Fruit fly (Drosophila melanogaster): ENCODE measurements around the gene Mulk.

Mulk gene

DNA sequence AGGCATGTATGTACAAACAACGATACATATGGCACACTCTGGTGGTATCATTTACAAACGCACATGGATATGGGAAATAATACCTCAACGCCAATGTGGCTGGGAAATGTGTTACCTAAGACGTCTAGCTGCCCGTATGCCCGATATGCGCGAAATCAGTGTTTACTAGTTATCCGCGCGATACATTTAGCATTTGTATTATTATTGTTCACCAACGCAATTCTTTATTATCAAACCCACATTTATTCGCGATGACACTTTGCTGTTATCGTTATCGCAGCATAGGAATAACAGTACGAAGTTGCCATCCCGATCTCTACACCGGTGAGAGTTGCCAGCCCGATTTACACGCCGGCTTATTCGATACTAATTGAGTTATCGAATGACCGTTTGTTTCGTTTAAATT, 23.1 kb upstream of the Mulk start, which contains the start of gene chico:
Gene chico (minus strand): TSS at position 294 of the 406 bp plus-strand sequence.
- TF ChIP-seq CG8478 (optimal IDR thresholded peaks at IDR 0.05) (no peak), CTCF (optimal IDR thresholded peaks at IDR 0.05) (peak; percentile 45 to 46)

DNA sequence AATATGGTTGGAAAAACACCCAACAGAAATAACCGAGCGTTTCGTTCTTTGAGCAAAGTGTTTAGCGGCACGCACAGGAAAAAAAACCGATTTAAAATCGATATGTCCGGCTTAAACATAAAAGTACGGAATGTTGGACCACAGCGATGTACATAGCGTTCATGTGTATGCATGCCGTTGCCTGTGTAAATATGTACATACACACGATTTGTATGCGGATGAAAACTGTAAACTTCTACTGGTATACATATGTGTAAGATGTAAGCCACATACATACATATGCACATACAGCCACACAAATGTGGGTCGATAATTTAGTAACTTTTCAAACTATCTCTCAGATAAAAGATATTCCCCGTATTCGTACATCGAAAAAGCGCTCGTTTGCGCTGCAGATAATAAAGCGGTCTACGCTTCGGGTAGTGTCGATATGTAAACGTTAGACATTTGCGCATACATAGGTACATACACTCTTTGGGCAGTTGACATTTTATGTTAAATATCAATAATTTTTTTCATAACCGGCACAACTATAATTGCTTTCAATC, 20.1 kb upstream of the Mulk start:
- TF ChIP-seq CG8478 (optimal IDR thresholded peaks at IDR 0.05) (no peak), CTCF (optimal IDR thresholded peaks at IDR 0.05) (no peak)

DNA sequence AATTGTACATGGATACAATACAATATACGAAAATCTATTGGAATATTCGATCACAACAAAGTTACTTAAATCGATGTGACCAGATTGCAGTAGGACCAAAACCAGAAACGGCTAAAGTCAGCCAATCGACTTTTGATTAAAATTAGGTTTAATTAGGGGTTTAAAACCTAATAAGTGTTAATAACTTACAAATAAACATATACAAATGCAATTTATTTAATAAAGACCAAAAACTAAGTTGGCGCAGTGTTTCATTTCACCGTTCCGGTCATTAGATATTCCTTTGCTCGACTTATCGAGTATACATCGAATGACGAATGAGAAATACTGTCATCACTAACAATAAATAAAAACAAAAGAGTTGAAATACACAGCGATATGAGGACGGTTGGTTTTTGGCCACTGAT, 19.4 kb upstream of the Mulk start, which contains the start of the genes bsk and CG31717:
Gene bsk (minus strand): TSS at position 61 of the 407 bp plus-strand sequence.
Gene CG31717 (plus strand): TSS at position 297 of the 407 bp plus-strand sequence.
- no peak for TF ChIP-seq CTCF (optimal IDR thresholded peaks at IDR 0.05)
- no peak for TF ChIP-seq CG8478 (optimal IDR thresholded peaks at IDR 0.05)

dm6 chr2L:10251592-10251991, 18.3 kb upstream of the Mulk start, which contains the start of gene Ror:
Gene Ror (plus strand): TSS chr2L:10251843.
- TF ChIP-seq CTCF (optimal IDR thresholded peaks at IDR 0.05) (no peak), CG8478 (optimal IDR thresholded peaks at IDR 0.05) (no peak)

DNA sequence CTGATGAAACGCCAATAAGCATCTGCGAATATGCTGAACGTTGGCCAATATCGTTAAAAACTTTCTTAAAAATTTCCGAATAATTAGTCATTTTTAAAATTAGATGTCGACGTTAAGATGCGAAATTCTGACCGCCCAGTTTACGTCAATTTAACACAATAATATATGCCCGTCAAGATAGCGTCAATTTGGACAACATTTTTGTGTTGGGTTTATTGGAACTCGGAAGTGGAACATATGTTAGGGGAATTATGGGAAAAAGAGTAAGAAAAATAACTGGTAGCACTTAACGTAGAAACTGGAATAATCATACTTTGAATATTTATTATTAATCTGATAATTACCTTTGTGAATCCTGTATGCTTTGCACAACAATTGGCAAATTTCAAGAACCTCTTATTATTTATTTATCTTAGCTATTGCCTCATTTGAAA, 14.1 kb upstream of the Mulk start, which contains the start of gene CG5676:
Gene CG5676 (minus strand): TSS at position 167 of the 434 bp plus-strand sequence.
- no peak for TF ChIP-seq CG8478 (optimal IDR thresholded peaks at IDR 0.05)
- no peak for TF ChIP-seq CTCF (optimal IDR thresholded peaks at IDR 0.05)

DNA sequence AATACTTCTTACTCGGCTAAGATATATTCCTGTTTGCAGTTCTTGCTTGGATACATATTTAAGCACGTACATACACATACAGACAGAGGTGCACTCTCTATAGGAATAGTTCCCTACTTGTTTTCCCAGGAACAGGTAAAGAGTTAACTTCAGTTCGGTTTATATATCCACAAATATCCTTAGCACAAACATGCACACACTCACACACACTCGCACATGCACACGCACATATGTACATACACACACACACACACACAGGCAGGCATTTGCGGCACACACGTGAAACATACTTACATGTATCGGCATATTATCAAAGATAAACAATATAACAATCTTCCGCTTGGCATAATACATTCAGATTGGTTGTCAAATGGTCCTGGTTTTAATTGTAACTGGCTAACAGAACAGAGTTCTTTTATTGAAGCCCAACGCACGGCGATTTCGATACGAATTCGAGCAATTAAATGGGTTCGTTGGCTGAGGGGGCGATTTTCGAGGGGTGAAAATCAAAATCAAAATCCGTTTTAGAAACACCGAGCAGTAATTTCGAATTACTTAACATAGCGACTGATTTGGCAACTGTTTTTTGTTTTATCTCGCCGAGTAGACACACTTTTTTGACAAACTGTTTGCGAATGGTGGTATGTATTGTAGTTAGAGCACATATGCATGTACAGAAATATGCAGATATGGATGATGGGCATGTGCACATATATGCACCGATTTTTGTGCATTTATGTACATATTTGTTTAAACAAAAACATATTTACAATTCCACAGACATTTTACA, 9.7 kb upstream of the Mulk start:
- no peak for TF ChIP-seq CG8478 (optimal IDR thresholded peaks at IDR 0.05)
- no peak for TF ChIP-seq CTCF (optimal IDR thresholded peaks at IDR 0.05)

DNA sequence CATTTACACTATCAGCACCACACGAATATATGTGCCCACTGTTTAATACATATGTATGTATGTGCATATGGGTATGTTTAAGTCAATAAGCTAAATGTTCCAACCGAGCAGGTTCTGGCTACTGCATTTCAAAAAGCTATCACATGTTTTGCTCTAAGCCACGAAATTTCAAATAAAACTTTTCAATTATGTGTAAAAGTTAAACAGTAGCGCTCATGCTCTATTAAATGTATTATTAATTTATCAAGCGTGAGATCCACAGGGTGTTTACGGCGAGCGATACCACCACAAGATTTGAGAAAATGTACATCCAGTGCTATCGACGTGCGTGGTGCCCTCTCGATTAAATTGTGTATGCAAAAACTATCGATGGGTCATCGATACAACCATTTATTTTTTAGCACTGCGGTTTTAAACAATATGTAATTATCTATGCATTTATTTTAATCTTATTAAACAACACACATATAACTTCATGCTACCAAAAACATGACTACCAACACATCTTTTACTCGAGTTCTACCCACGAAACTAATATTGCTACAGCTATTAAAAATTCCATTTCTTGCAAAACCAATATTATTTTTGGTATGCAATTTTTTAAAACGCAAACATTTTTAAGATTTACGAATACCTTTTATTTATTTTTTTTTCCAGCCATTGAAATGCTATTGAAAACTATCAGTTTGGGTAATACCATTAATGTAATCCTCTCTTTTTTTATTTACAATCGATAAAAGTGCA, 8.9 kb upstream of the Mulk start, which contains the start of gene Pten:
Gene Pten (minus strand): TSS at position 300 of the 744 bp plus-strand sequence.
- peak in 1 of 2 experiments; percentile 3 for TF ChIP-seq CTCF (optimal IDR thresholded peaks at IDR 0.05)
- TF ChIP-seq CG8478 (optimal IDR thresholded peaks at IDR 0.05), result no peak

- no peak for TF ChIP-seq CTCF (optimal IDR thresholded peaks at IDR 0.05)
- TF ChIP-seq CG8478 (optimal IDR thresholded peaks at IDR 0.05), result no peak
These were observed 8.1 kb upstream of the Mulk start for dm6 chr2L:10261774-10262173.

DNA sequence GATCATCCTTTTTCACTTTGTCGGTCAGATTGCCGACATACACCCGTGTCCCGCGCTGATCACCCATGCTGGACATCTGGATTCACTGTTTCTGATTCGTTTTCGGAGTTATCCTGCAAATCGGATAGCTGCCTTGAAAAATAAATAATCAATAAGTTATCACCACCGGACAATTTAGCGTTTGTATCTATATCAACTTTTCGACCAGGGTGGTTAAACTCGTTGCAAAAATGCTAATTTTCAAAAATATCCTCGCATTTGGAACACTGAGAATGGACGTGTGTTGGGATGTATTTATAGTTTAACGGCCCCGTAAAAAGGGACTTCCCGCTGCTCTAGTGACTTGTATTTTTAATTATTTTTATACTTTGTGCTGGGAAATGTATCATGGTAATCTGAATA, 6.5 kb upstream of the Mulk start, which contains the start of gene Rsf1:
Gene Rsf1 (minus strand): TSS at position 212 of the 402 bp plus-strand sequence.
- TF ChIP-seq CG8478 (optimal IDR thresholded peaks at IDR 0.05) (no peak), CTCF (optimal IDR thresholded peaks at IDR 0.05) (peak in 1 of 2 experiments; percentile 13)

dm6 chr2L:10263830-10264634, 5.8 kb upstream of the Mulk start, which contains the start of gene REPTOR-BP:
Gene REPTOR-BP (plus strand): TSS chr2L:10264125.
- TF ChIP-seq CTCF (optimal IDR thresholded peaks at IDR 0.05), result no peak
- no peak for TF ChIP-seq CG8478 (optimal IDR thresholded peaks at IDR 0.05)

- TF ChIP-seq CTCF (optimal IDR thresholded peaks at IDR 0.05), result no peak
- TF ChIP-seq CG8478 (optimal IDR thresholded peaks at IDR 0.05), result no peak
These were observed 4.7 kb upstream of the Mulk start, which contains the start of gene Mob3 for dm6 chr2L:10265129-10265528. Gene Mob3 (plus strand): TSS chr2L:10265336.

dm6 chr2L:10266511-10266910, 3.3 kb upstream of the Mulk start, which contains the start of gene CG4953:
Gene CG4953 (plus strand): TSS chr2L:10266703.
- TF ChIP-seq CTCF (optimal IDR thresholded peaks at IDR 0.05), result no peak
- TF ChIP-seq CG8478 (optimal IDR thresholded peaks at IDR 0.05), result no peak

DNA sequence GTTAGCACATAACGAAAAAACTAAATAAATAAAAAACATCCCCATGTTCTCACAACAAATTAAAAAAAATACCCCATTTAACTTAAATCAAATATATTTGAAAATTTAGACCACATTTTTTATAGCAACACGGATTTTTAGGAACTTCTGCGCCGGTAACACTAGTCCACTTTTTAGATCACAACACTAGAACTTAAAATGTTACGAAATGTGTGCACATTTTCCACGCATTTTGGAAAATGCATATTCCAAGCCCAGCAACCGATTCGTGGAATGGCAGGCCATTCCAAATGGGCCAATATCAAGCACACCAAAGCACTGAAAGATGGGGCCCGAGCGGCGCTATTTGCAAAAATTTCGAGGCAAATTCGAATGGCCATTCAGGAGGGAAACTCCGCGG, 1.2 kb upstream of the Mulk start, which contains the start of gene CG4957:
Gene CG4957 (plus strand): TSS at position 185 of the 400 bp plus-strand sequence.
- TF ChIP-seq CG8478 (optimal IDR thresholded peaks at IDR 0.05) (no peak), CTCF (optimal IDR thresholded peaks at IDR 0.05) (no peak)

DNA sequence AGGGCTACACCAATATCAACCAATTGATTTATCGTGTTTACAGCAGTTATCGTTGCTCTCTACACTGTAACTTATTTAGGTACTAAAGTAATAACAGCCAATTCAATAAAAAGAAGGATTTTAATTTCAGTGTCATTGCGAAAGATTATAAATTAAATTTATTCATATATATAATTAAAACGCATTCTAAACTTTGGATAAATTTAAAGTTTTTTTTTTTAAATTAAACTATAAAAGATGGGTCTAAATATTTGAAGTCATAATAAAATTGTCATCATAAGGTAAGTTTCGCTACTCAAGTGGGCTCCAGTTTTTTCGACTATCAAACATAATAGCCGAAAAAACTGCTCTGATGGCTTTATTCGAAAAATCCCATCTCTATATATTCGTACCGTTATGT, 2.4 kb downstream of the Mulk start, which contains the start of gene trk:
Gene trk (minus strand): TSS at position 101 of the 400 bp plus-strand sequence.
- TF ChIP-seq CG8478 (optimal IDR thresholded peaks at IDR 0.05), result no peak
- no peak for TF ChIP-seq CTCF (optimal IDR thresholded peaks at IDR 0.05)

Measured in S2 (cell line).